Fruit fly (Drosophila melanogaster) whole organism, adult: Measurements from ENCODE around the gene CG13461.

Experiments
- CG11617 ChIP-seq: fragments of 200-800 bp; sonication (Bioruptor generic); optimal IDR thresholded peaks from 2 replicates; lab custom pipeline; 2017; ENCODE audit warnings: mild to moderate bottlenecking, missing biosample characterization, missing genetic modification reagents, missing genetic modification characterization
- CG12768 ChIP-seq: fragments of 200-800 bp; sonication (Bioruptor generic); optimal IDR thresholded peaks from 2 replicates; lab custom pipeline; 2017; ENCODE audit warnings: missing biosample characterization, missing genetic modification characterization, mild to moderate bottlenecking, moderate library complexity, missing genetic modification reagents
- CG14711 ChIP-seq: fragments of 200-800 bp; sonication (Bioruptor generic); optimal IDR thresholded peaks from 2 replicates; lab custom pipeline; 2018; ENCODE audit warnings: missing biosample characterization, mild to moderate bottlenecking, missing genetic modification characterization, moderate library complexity
- CG1620 ChIP-seq: fragments of 200-800 bp; sonication (Bioruptor generic); optimal IDR thresholded peaks from 2 replicates; lab custom pipeline; 2016; ENCODE audit warnings: missing biosample characterization, missing genetic modification characterization
- CG33017 ChIP-seq: fragments of 200-800 bp; sonication (Bioruptor generic); optimal IDR thresholded peaks from 2 replicates; lab custom pipeline; 2018; ENCODE audit warnings: missing biosample characterization, mild to moderate bottlenecking, missing genetic modification characterization, moderate library complexity
- CG5204 ChIP-seq: fragments of 200-800 bp; sonication (Bioruptor generic); optimal IDR thresholded peaks from 2 replicates; lab custom pipeline; 2016; ENCODE audit warnings: missing biosample characterization, missing genetic modification characterization
- CG7045 ChIP-seq: fragments of 200-800 bp; sonication (Bioruptor generic); optimal IDR thresholded peaks from 2 replicates; lab custom pipeline; 2017; ENCODE audit warnings: missing biosample characterization, mild to moderate bottlenecking, missing genetic modification characterization
- CG7101 ChIP-seq: fragments of 200-800 bp; sonication (Bioruptor generic); optimal IDR thresholded peaks from 2 replicates; lab custom pipeline; 2018; ENCODE audit warnings: missing biosample characterization, mild to moderate bottlenecking, missing genetic modification characterization, moderate library complexity
- Clk ChIP-seq: fragments of 200-800 bp; sonication (Bioruptor generic); optimal IDR thresholded peaks from 2 replicates; lab custom pipeline; 2017; ENCODE audit warnings: missing biosample characterization, missing genetic modification characterization
- Crg-1 ChIP-seq: fragments of 200-800 bp; sonication (Bioruptor generic); optimal IDR thresholded peaks from 2 replicates; lab custom pipeline; 2016; ENCODE audit warnings: missing biosample characterization, missing genetic modification characterization
- Hr96 ChIP-seq: fragments of 200-800 bp; sonication (Bioruptor generic); optimal IDR thresholded peaks from 2 replicates; lab custom pipeline; 2016; ENCODE audit warnings: missing biosample characterization, missing genetic modification characterization
- Mnt ChIP-seq: fragments of 200-800 bp; sonication (Bioruptor generic); optimal IDR thresholded peaks from 2 replicates; lab custom pipeline; 2016; ENCODE audit warnings: missing biosample characterization, mild to moderate bottlenecking, missing genetic modification characterization
- bab1 ChIP-seq: fragments of 200-800 bp; sonication (Bioruptor generic); optimal IDR thresholded peaks from 3 replicates; lab custom pipeline; 2019; ENCODE audit warnings: missing biosample characterization, mild to moderate bottlenecking, missing genetic modification characterization, moderate library complexity
- cic ChIP-seq: fragments of 200-800 bp; sonication (Bioruptor generic); optimal IDR thresholded peaks from 2 replicates; lab custom pipeline; 2017; ENCODE audit warnings: missing biosample characterization, mild to moderate bottlenecking, missing genetic modification characterization, moderate library complexity
- cnc ChIP-seq, 2 experiments: fragments of >200 bp; optimal IDR thresholded peaks; 2 replicates each; lab custom pipeline; 2017
- kay ChIP-seq: fragments of 200-800 bp; sonication (Bioruptor generic); peaks from one replicate; lab custom pipeline; 2016; ENCODE audit warnings: missing biosample characterization, missing genetic modification characterization, borderline replicate concordance
- ovo ChIP-seq: fragments of 200-800 bp; sonication (Bioruptor generic); optimal IDR thresholded peaks from 2 replicates; lab custom pipeline; 2016; ENCODE audit warnings: missing biosample characterization, missing genetic modification characterization
- pad ChIP-seq: fragments of 200-800 bp; sonication (Bioruptor generic); optimal IDR thresholded peaks from 3 replicates; lab custom pipeline; 2017; ENCODE audit warnings: missing biosample characterization, missing genetic modification characterization, mild to moderate bottlenecking, moderate library complexity, missing genetic modification reagents
- tj ChIP-seq: fragments of 200-800 bp; sonication (Bioruptor generic); optimal IDR thresholded peaks from 3 replicates; lab custom pipeline; 2017; ENCODE audit warnings: missing biosample characterization, mild to moderate bottlenecking, missing genetic modification characterization, moderate library complexity
- toe ChIP-seq: fragments of 200-800 bp; sonication (Bioruptor generic); optimal IDR thresholded peaks from 2 replicates; lab custom pipeline; 2016; ENCODE audit warnings: missing biosample characterization, missing genetic modification characterization

CG13461 gene

dm6 chr3L:15007271-15007948 is 44.9 kb downstream of the CG13461 start:
- TF ChIP-seq CG7045 = no peak
- TF ChIP-seq CG14711 = no peak
- TF ChIP-seq CG33017 (tag; lab: Kevin White, UChicago) = no peak
- TF ChIP-seq bab1 (GFP tag; lab: Kevin White, UChicago) = no peak
- no peak for TF ChIP-seq ovo (GFP tag; lab: Kevin White, UChicago)
- TF ChIP-seq CG11617 (GFP tag; lab: Kevin White, UChicago) = no peak
- no peak for TF ChIP-seq Hr96 (GFP tag; lab: Kevin White, UChicago)
- no peak for TF ChIP-seq Crg-1 (GFP tag; lab: Kevin White, UChicago)
- TF ChIP-seq CG7101 (tag; lab: Kevin White, UChicago) = no peak
- TF ChIP-seq CG1620 = no peak
- no peak for TF ChIP-seq cnc (optimal IDR thresholded peaks at IDR 0.05; lab: Kevin White, UChicago)

- no peak for TF ChIP-seq Mnt (GFP tag; lab: Kevin White, UChicago)
- TF ChIP-seq cnc (optimal IDR thresholded peaks at IDR 0.05; lab: Kevin White, UChicago) = no peak
- no peak for TF ChIP-seq CG33017 (tag; lab: Kevin White, UChicago)
Measured at dm6 chr3L:15006825-15007224, 45.5 kb downstream of the CG13461 start.

dm6 chr3L:15005774-15006173 is 46.5 kb downstream of the CG13461 start:
- no peak for TF ChIP-seq CG1620
- no peak for TF ChIP-seq CG5204

dm6 chr3L:15005085-15005484 is 47.2 kb downstream of the CG13461 start:
- TF ChIP-seq CG1620 (no peak), CG12768 (GFP tag; lab: Kevin White, UChicago) (no peak), Hr96 (GFP tag; lab: Kevin White, UChicago) (no peak), Clk (GFP tag; lab: Kevin White, UChicago) (no peak), CG7045 (no peak), Crg-1 (GFP tag; lab: Kevin White, UChicago) (no peak), toe (GFP tag; lab: Kevin White, UChicago) (no peak), Mnt (GFP tag; lab: Kevin White, UChicago) (no peak), cic (no peak), CG11617 (GFP tag; lab: Kevin White, UChicago) (no peak), CG33017 (tag; lab: Kevin White, UChicago) (no peak), kay (GFP tag; lab: Kevin White, UChicago) (no peak), ovo (GFP tag; lab: Kevin White, UChicago) (no peak), CG14711 (no peak), tj (GFP tag; lab: Kevin White, UChicago) (no peak), cnc (optimal IDR thresholded peaks at IDR 0.05; lab: Kevin White, UChicago) (no peak), pad (GFP tag; lab: Kevin White, UChicago) (no peak), bab1 (GFP tag; lab: Kevin White, UChicago) (no peak), CG7101 (tag; lab: Kevin White, UChicago) (no peak)
